Fruit fly (Drosophila melanogaster): ENCODE data around the gene CG13050.

Gene CG13050

dm6 chr3L:16241296-16241695, 37.8 kb downstream of the CG13050 start:
- TF ChIP-seq Gug (GFP tag; IDR thresholded peaks at IDR 0.05) (no peak), Jarid2 (GFP tag; optimal IDR thresholded peaks at IDR 0.05) (no peak), CG9727 (GFP tag; optimal IDR thresholded peaks at IDR 0.05) (no peak), jumu (GFP tag; optimal IDR thresholded peaks at IDR 0.05) (no peak), Ets65A (GFP tag) (peak; percentile 88)

DNA sequence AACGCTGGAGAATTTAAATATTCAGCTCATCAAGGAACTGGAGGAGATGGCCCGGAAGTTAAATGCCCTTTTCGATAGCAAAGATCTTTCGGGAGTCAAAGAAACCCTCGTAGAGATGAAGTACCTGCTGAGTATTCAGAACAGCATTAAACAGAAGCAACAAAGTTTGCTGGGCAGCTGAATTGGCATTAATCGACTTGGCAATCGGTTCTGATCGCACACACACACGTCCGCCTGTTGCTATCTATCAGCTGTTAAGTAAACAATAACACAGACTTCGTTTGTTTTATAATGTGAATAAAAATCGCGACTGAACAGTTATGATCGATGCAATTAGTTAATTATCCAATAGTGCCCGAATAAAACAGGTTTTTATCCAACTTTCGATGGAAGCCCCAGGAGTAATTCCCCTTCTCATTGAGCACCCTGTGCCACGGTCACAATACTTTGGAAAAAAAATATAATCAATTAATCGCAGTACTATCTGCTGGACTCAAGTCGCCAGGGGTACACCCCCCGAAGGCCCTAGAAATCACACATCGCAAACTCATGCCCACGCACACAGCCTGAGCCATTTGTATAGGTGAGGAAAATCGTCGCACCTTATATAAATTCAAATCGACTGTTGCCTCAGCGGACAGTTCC, 45.1 kb downstream of the CG13050 start:
- TF ChIP-seq CG10462 (GFP tag; optimal IDR thresholded peaks at IDR 0.05), result no peak
- TF ChIP-seq CG12299 (tag; optimal IDR thresholded peaks at IDR 0.05), result no peak
- no peak for TF ChIP-seq vnd (GFP tag; IDR thresholded peaks at IDR 0.05; ENCODE audit: partially characterized antibody)
- peak in 1 of 2 experiments; percentile 57 for TF ChIP-seq crp (GFP tag; optimal IDR thresholded peaks at IDR 0.05)
- peak; percentile 17 for TF ChIP-seq CG34376 (GFP tag; optimal IDR thresholded peaks at IDR 0.05)
- TF ChIP-seq otp (GFP tag; IDR thresholded peaks at IDR 0.05), result no peak
- TF ChIP-seq Dll (GFP tag; IDR thresholded peaks at IDR 0.05; ENCODE audit: partially characterized antibody), result 0 out of 4 replicates have a peak, but pooled peaks have one; percentile 12
- TF ChIP-seq CG4617 (GFP tag; optimal IDR thresholded peaks at IDR 0.05; ENCODE audit: borderline replicate concordance), result no peak
- no peak for TF ChIP-seq CG9727 (GFP tag; optimal IDR thresholded peaks at IDR 0.05)
- no peak for TF ChIP-seq CG17328 (GFP tag; IDR thresholded peaks at IDR 0.05)
- no peak for TF ChIP-seq Mad (GFP tag; optimal IDR thresholded peaks at IDR 0.05)
- TF ChIP-seq slou (GFP tag; optimal IDR thresholded peaks at IDR 0.05), result no peak
- no peak for TF ChIP-seq CG18764 (GFP tag; optimal IDR thresholded peaks at IDR 0.05)
- no peak for TF ChIP-seq CG12104 (GFP tag; optimal IDR thresholded peaks at IDR 0.05)
- no peak for TF ChIP-seq kay (GFP tag; optimal IDR thresholded peaks at IDR 0.05)
- peak; percentile 48 for TF ChIP-seq exex (tag; optimal IDR thresholded peaks at IDR 0.05)
- TF ChIP-seq tx (GFP tag; optimal IDR thresholded peaks at IDR 0.05), result no peak
- no peak for TF ChIP-seq fru (optimal IDR thresholded peaks at IDR 0.05)
- no peak for TF ChIP-seq CG16815 (GFP tag; optimal IDR thresholded peaks at IDR 0.05)
- TF ChIP-seq CG13775 (GFP tag; optimal IDR thresholded peaks at IDR 0.05), result no peak
- no peak for TF ChIP-seq jigr1 (GFP tag; IDR thresholded peaks at IDR 0.05)
- TF ChIP-seq grn (GFP tag; optimal IDR thresholded peaks at IDR 0.05), result no peak
- TF ChIP-seq MBD-R2 (GFP tag; IDR thresholded peaks at IDR 0.05), result 0 out of 2 replicates have a peak, but pooled peaks have one; percentile 19
- TF ChIP-seq toy (GFP tag; IDR thresholded peaks at IDR 0.05), result no peak
- no peak for TF ChIP-seq gt (GFP tag; IDR thresholded peaks at IDR 0.05)
- TF ChIP-seq h (optimal IDR thresholded peaks at IDR 0.05), result no peak
- no peak for TF ChIP-seq gsb (GFP tag; IDR thresholded peaks at IDR 0.05)
- peak; percentile 48 for TF ChIP-seq Med (GFP tag)
- no peak for TF ChIP-seq CG15514 (GFP tag; optimal IDR thresholded peaks at IDR 0.05)
- no peak for TF ChIP-seq CG13424 (tag; optimal IDR thresholded peaks at IDR 0.05)
- peak; percentile 26; the same call in 1 of the 2 replicates for TF ChIP-seq CG13287 (GFP tag; IDR thresholded peaks at IDR 0.05; ENCODE audit: partially characterized antibody)
- TF ChIP-seq wdn (GFP tag; IDR thresholded peaks at IDR 0.05), result no peak
- TF ChIP-seq lbe (GFP tag; optimal IDR thresholded peaks at IDR 0.05), result peak; percentile 16
- TF ChIP-seq NFAT (GFP tag; IDR thresholded peaks at IDR 0.05), result no peak
- TF ChIP-seq CG3163 (GFP tag; optimal IDR thresholded peaks at IDR 0.05), result no peak
- no peak for TF ChIP-seq CG1603 (tag; optimal IDR thresholded peaks at IDR 0.05)
- no peak for TF ChIP-seq CG4360 (GFP tag; IDR thresholded peaks at IDR 0.05)
- no peak for TF ChIP-seq CG31441 (GFP tag; IDR thresholded peaks at IDR 0.05)
- TF ChIP-seq CG34422 (GFP tag; IDR thresholded peaks at IDR 0.05), result 0 out of 3 replicates have a peak, but pooled peaks have one; percentile 26
- TF ChIP-seq B-H2 (GFP tag; optimal IDR thresholded peaks at IDR 0.05), result no peak
- TF ChIP-seq sob (GFP tag; IDR thresholded peaks at IDR 0.05), result no peak
- no peak for TF ChIP-seq D19A (tag; optimal IDR thresholded peaks at IDR 0.05)
- TF ChIP-seq Dref (GFP tag; IDR thresholded peaks at IDR 0.05), result peak; percentile 50
- peak; percentile 6 for TF ChIP-seq pzg (GFP tag; optimal IDR thresholded peaks at IDR 0.05)
- no peak for TF ChIP-seq NK7.1 (GFP tag; optimal IDR thresholded peaks at IDR 0.05)
- TF ChIP-seq H15 (GFP tag; IDR thresholded peaks at IDR 0.05), result no peak

Measured in whole organism, embryonic.